Fruit fly (Drosophila melanogaster): Measurements from ENCODE around the gene CG4390.

The CG4390 gene

DNA sequence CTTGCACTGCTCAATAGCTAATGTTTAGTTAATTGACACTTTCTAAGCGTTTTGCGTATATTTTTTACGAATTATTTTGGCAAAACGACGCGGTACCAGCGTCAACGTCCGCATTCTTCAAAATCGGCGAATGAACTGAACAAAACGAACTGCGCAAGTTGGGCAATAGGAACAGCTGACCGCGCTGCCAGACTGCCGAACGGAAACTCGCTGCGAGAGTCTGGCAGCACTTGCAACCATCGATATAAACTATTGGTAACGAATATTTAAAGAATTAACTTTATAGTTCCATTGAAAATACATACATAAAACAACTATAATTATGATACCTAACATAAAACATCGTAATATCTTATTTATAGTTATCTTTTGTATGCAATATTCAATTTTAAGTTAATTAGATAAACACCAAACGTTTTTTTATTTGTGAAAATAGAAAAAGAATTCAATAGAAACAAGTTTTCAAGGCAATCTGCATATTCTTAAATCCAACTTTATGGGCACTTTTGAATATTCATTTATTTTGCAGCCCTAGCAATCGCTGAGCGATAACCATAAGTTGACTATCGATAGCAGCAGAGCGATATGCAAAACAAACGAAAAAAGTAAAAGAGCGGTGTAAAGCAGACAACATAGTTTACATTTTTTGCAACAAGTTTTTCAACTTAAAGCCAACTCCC, 51.0 kb downstream of the CG4390 start, which contains the start of the genes Hs6st and MED25 (continued):
- peak; percentile 67 for TF ChIP-seq CG13296 (GFP tag; optimal IDR thresholded peaks at IDR 0.05)
- peak; percentile 48 for TF ChIP-seq sens (GFP tag)
- TF ChIP-seq CG10654 (GFP tag; optimal IDR thresholded peaks at IDR 0.05): peak; percentile 49
- no peak for TF ChIP-seq h (optimal IDR thresholded peaks at IDR 0.05)
- TF ChIP-seq CG4854 (GFP tag; optimal IDR thresholded peaks at IDR 0.05): no peak
- no peak for TF ChIP-seq Dip3 (GFP tag; optimal IDR thresholded peaks at IDR 0.05)
- TF ChIP-seq CG9437 (GFP tag; optimal IDR thresholded peaks at IDR 0.05): peak; percentile 20
- TF ChIP-seq CG8089 (GFP tag; optimal IDR thresholded peaks at IDR 0.05): no peak
- peak; percentile 11 for TF ChIP-seq CG7556 (GFP tag; optimal IDR thresholded peaks at IDR 0.05)
- peak; percentile 74 for TF ChIP-seq ind (GFP tag; optimal IDR thresholded peaks at IDR 0.05)
- TF ChIP-seq sob (GFP tag; IDR thresholded peaks at IDR 0.05): peak; percentile 62
- no peak for TF ChIP-seq Nf-YB (GFP tag; optimal IDR thresholded peaks at IDR 0.05)
- 0 out of 2 replicates have a peak, but pooled peaks have one; percentile 15 for TF ChIP-seq Ptx1 (GFP tag; IDR thresholded peaks at IDR 0.05)
- TF ChIP-seq CG17912 (GFP tag; optimal IDR thresholded peaks at IDR 0.05): no peak
- TF ChIP-seq Scr (GFP tag; IDR thresholded peaks at IDR 0.05; ENCODE audit: partially characterized antibody): peak; percentile 82
- no peak for TF ChIP-seq usp (GFP tag; optimal IDR thresholded peaks at IDR 0.05)
- TF ChIP-seq HLH4C (GFP tag; IDR thresholded peaks at IDR 0.05; ENCODE audit: partially characterized antibody): peak; percentile 78
- TF ChIP-seq nmo (GFP tag; optimal IDR thresholded peaks at IDR 0.05): peak; percentile 55
- no peak for TF ChIP-seq zen (tag; optimal IDR thresholded peaks at IDR 0.05)
- no peak for TF ChIP-seq slp2 (GFP tag; optimal IDR thresholded peaks at IDR 0.05)
- no peak for TF ChIP-seq wdn (GFP tag; IDR thresholded peaks at IDR 0.05)
- TF ChIP-seq CG6813 (GFP tag; optimal IDR thresholded peaks at IDR 0.05): no peak
- no peak for TF ChIP-seq salm (tag; optimal IDR thresholded peaks at IDR 0.05)
- TF ChIP-seq bbx (GFP tag; IDR thresholded peaks at IDR 0.05; ENCODE audit: partially characterized antibody): peak; percentile 78
- TF ChIP-seq Camta (GFP tag; optimal IDR thresholded peaks at IDR 0.05): no peak
- TF ChIP-seq Meics (GFP tag; optimal IDR thresholded peaks at IDR 0.05): peak; percentile 74
- TF ChIP-seq tin (GFP tag; optimal IDR thresholded peaks at IDR 0.05): peak; percentile 74
- no peak for TF ChIP-seq CG18011 (GFP tag; optimal IDR thresholded peaks at IDR 0.05)
- no peak for TF ChIP-seq ERR (GFP tag; optimal IDR thresholded peaks at IDR 0.05)
- TF ChIP-seq lov (optimal IDR thresholded peaks at IDR 0.05): no peak
- no peak for TF ChIP-seq lov (GFP tag; IDR thresholded peaks at IDR 0.05)
- no peak for TF ChIP-seq cg (GFP tag; optimal IDR thresholded peaks at IDR 0.05)
- peak; percentile 52 for TF ChIP-seq CG9797 (GFP tag; optimal IDR thresholded peaks at IDR 0.05)
- TF ChIP-seq CoRest (tag; optimal IDR thresholded peaks at IDR 0.05): peak; percentile 49
- no peak for TF ChIP-seq CG13624 (GFP tag; optimal IDR thresholded peaks at IDR 0.05)
- TF ChIP-seq Mrtf (GFP tag; IDR thresholded peaks at IDR 0.05): no peak
- peak in 1 of 2 experiments; percentile 81 for TF ChIP-seq Pdp1 (GFP tag; optimal IDR thresholded peaks at IDR 0.05)
- TF ChIP-seq aop (GFP tag; IDR thresholded peaks at IDR 0.05): no peak
- no peak for TF ChIP-seq schlank (tag; optimal IDR thresholded peaks at IDR 0.05)
- peak; percentile 2 for TF ChIP-seq NK7.1 (GFP tag; optimal IDR thresholded peaks at IDR 0.05)
- TF ChIP-seq Taf1 (GFP tag; IDR thresholded peaks at IDR 0.05): no peak
- TF ChIP-seq Ets97D (GFP tag; optimal IDR thresholded peaks at IDR 0.05): peak; percentile 79
- no peak for TF ChIP-seq CG43689 (GFP tag; IDR thresholded peaks at IDR 0.05)
- TF ChIP-seq cato (GFP tag; optimal IDR thresholded peaks at IDR 0.05; ENCODE audit: borderline replicate concordance): no peak
- TF ChIP-seq sens-2 (GFP tag; IDR thresholded peaks at IDR 0.05): no peak
- peak; percentile 39 for TF ChIP-seq CG7987 (GFP tag; optimal IDR thresholded peaks at IDR 0.05)
- TF ChIP-seq wor (GFP tag; IDR thresholded peaks at IDR 0.05): no peak
- peak; percentile 31 for TF ChIP-seq HLH54F (GFP tag; optimal IDR thresholded peaks at IDR 0.05)
- TF ChIP-seq HLHmδ (GFP tag; optimal IDR thresholded peaks at IDR 0.05): no peak
- TF ChIP-seq Opbp (GFP tag; IDR thresholded peaks at IDR 0.05; ENCODE audit: partially characterized antibody): peak; percentile 68
- TF ChIP-seq knrl (GFP tag; IDR thresholded peaks at IDR 0.05; ENCODE audit: partially characterized antibody): peak; percentile 79
